Fruit fly (Drosophila melanogaster): ENCODE results near the gene ifc.

The ifc gene

DNA sequence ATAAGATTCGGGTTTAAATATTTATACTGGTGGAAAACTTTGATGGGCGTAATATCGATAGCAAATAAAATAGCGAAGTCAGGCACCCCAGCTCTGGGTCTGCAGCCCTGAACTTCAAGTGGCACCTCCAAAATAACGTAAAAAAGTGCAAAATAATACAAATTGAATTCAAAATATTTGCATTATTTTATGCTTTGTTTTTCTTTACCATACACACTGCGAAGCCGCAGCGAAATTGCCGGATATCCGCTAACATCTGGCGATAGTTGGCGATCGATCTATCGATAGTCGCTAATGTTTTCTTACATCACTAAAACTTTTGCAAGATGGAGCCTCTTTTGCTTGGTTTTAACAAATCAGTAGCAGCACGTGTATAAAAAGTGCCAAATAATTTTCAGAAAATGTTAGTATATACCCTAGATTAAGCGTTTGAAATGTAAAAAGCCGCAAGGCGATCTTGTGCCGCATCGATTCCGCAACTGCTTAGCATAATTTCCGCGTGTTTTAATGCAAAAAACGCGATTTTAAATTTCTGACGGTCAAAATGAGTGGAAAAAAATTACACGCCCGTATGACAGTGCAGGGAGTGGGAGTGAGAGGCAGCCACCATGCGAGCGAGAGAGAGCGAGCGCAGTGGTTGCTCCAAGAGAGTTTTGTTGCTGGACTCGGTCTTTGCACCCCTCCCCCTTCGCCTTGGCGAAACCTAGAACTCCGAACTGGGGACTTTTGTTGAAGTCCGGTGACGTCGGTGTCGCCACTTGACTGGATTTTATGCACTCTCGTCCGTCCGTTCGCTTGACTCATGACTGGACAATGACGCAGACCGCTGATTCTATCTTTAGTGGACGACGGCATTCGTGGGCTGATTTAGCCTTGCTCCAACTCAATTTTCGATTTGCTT, 4.5 kb upstream of the ifc start, which contains the start of gene eIF4A (continued):
- TF ChIP-seq Eip74EF (GFP tag; optimal IDR thresholded peaks at IDR 0.05) (no peak), Hey (tag; optimal IDR thresholded peaks at IDR 0.05) (no peak), kni (GFP tag; optimal IDR thresholded peaks at IDR 0.05) (no peak), HLH54F (GFP tag; optimal IDR thresholded peaks at IDR 0.05) (no peak), CG7987 (GFP tag; optimal IDR thresholded peaks at IDR 0.05) (peak; percentile 41), CG10321 (GFP tag; IDR thresholded peaks at IDR 0.05) (no peak), CG2199 (GFP tag; IDR thresholded peaks at IDR 0.05) (no peak), tna (GFP tag; IDR thresholded peaks at IDR 0.05; ENCODE audit: partially characterized antibody) (no peak), BEAF-32 (GFP tag; optimal IDR thresholded peaks at IDR 0.05) (peak; percentile 96), cad (GFP tag; optimal IDR thresholded peaks at IDR 0.05) (no peak), hbn (GFP tag; IDR thresholded peaks at IDR 0.05; ENCODE audit: partially characterized antibody) (no peak), CG10654 (GFP tag; optimal IDR thresholded peaks at IDR 0.05) (no peak), Doc3 (GFP tag; IDR thresholded peaks at IDR 0.05; ENCODE audit: partially characterized antibody) (no peak), unpg (GFP tag; optimal IDR thresholded peaks at IDR 0.05) (peak; percentile 27), fd64A (GFP tag; optimal IDR thresholded peaks at IDR 0.05) (peak; percentile 25), CG17802 (tag; optimal IDR thresholded peaks at IDR 0.05) (no peak), slp2 (GFP tag; optimal IDR thresholded peaks at IDR 0.05) (no peak), CG4854 (GFP tag; optimal IDR thresholded peaks at IDR 0.05) (no peak), CG11723 (GFP tag; optimal IDR thresholded peaks at IDR 0.05) (no peak), CG8388 (GFP tag; optimal IDR thresholded peaks at IDR 0.05) (no peak), Trl (optimal IDR thresholded peaks at IDR 0.05) (peak; percentile 84 to 90), Trl (GFP tag; optimal IDR thresholded peaks at IDR 0.05) (no peak), HLH3B (GFP tag; IDR thresholded peaks at IDR 0.05) (no peak), CG30020 (tag; optimal IDR thresholded peaks at IDR 0.05) (peak; percentile 66), CG14860 (GFP tag; IDR thresholded peaks at IDR 0.05; ENCODE audit: partially characterized antibody) (no peak), CG17359 (tag; optimal IDR thresholded peaks at IDR 0.05) (no peak), shn (GFP tag; optimal IDR thresholded peaks at IDR 0.05) (no peak), dimm (GFP tag; IDR thresholded peaks at IDR 0.05) (no peak), stc (GFP tag; IDR thresholded peaks at IDR 0.05) (no peak), zen2 (GFP tag; IDR thresholded peaks at IDR 0.05; ENCODE audit: partially characterized antibody) (no peak), CG2120 (GFP tag; optimal IDR thresholded peaks at IDR 0.05) (no peak), NFAT (GFP tag; IDR thresholded peaks at IDR 0.05) (no peak), trem (tag; optimal IDR thresholded peaks at IDR 0.05) (peak; percentile 57), Ets97D (GFP tag; optimal IDR thresholded peaks at IDR 0.05) (peak; percentile 96), CG9609 (GFP tag; optimal IDR thresholded peaks at IDR 0.05) (peak; percentile 18), nmo (GFP tag; optimal IDR thresholded peaks at IDR 0.05) (peak; percentile 65), ATbp (GFP tag; optimal IDR thresholded peaks at IDR 0.05) (peak; percentile 4), CG12219 (GFP tag; optimal IDR thresholded peaks at IDR 0.05) (peak; percentile 17), Dip3 (GFP tag; optimal IDR thresholded peaks at IDR 0.05) (no peak), Antp (GFP tag; optimal IDR thresholded peaks at IDR 0.05) (no peak), CG3838 (GFP tag; optimal IDR thresholded peaks at IDR 0.05) (no peak), Dek (tag; optimal IDR thresholded peaks at IDR 0.05) (no peak), CTCF (GFP tag; optimal IDR thresholded peaks at IDR 0.05) (no peak), CG15073 (GFP tag; optimal IDR thresholded peaks at IDR 0.05) (no peak), CG14014 (GFP tag; IDR thresholded peaks at IDR 0.05) (no peak), Aef1 (GFP tag; IDR thresholded peaks at IDR 0.05) (no peak), pan (optimal IDR thresholded peaks at IDR 0.05) (no peak), pan (GFP tag; optimal IDR thresholded peaks at IDR 0.05 in 1 of 2, IDR thresholded peaks at IDR 0.05 in 1 of 2) (no peak), CG12104 (GFP tag; optimal IDR thresholded peaks at IDR 0.05) (peak; percentile 36), scrt (GFP tag; optimal IDR thresholded peaks at IDR 0.05) (no peak)

All from whole organism, embryonic.